Fruit fly (Drosophila melanogaster): ENCODE results near the gene CG13308.

CG13308 gene

dm6 chr3L:8852907-8853306, 44.6 kb downstream of the CG13308 start (continued):
- peak; percentile 20 for TF ChIP-seq Chrac-16 (GFP tag; optimal IDR thresholded peaks at IDR 0.05)
- no peak for TF ChIP-seq CG31388 (GFP tag; optimal IDR thresholded peaks at IDR 0.05)
- TF ChIP-seq bigmax (GFP tag; optimal IDR thresholded peaks at IDR 0.05) = no peak
- TF ChIP-seq CG12744 (GFP tag; optimal IDR thresholded peaks at IDR 0.05) = no peak
- no peak for TF ChIP-seq dm (GFP tag; optimal IDR thresholded peaks at IDR 0.05)
- peak; percentile 40 for TF ChIP-seq gem (tag; optimal IDR thresholded peaks at IDR 0.05)
- TF ChIP-seq CG6654 (GFP tag; optimal IDR thresholded peaks at IDR 0.05) = no peak
- TF ChIP-seq Sry-β (GFP tag; optimal IDR thresholded peaks at IDR 0.05) = no peak
- no peak for TF ChIP-seq dimm (GFP tag; IDR thresholded peaks at IDR 0.05)
- TF ChIP-seq CG16813 (GFP tag; IDR thresholded peaks at IDR 0.05; ENCODE audit: partially characterized antibody) = no peak
- TF ChIP-seq gcm (GFP tag; optimal IDR thresholded peaks at IDR 0.05) = no peak
- TF ChIP-seq CG2129 (GFP tag; IDR thresholded peaks at IDR 0.05; ENCODE audit: partially characterized antibody) = no peak
- TF ChIP-seq Max (GFP tag; optimal IDR thresholded peaks at IDR 0.05) = no peak
- peak in 1 of 2 experiments; percentile 26 for TF ChIP-seq dpn (GFP tag; optimal IDR thresholded peaks at IDR 0.05)
- peak; percentile 15 for TF ChIP-seq Hmr (GFP tag; optimal IDR thresholded peaks at IDR 0.05)
- no peak for TF ChIP-seq tna (GFP tag; IDR thresholded peaks at IDR 0.05; ENCODE audit: partially characterized antibody)
- no peak for TF ChIP-seq crp (GFP tag; optimal IDR thresholded peaks at IDR 0.05)
- TF ChIP-seq CG8765 (GFP tag; IDR thresholded peaks at IDR 0.05) = no peak
- no peak for TF ChIP-seq Side (GFP tag; optimal IDR thresholded peaks at IDR 0.05)
- no peak for TF ChIP-seq C15 (GFP tag; IDR thresholded peaks at IDR 0.05)
- TF ChIP-seq fru (optimal IDR thresholded peaks at IDR 0.05) = no peak
- TF ChIP-seq stwl (tag; optimal IDR thresholded peaks at IDR 0.05) = no peak
- no peak for TF ChIP-seq dmrt11E (tag; optimal IDR thresholded peaks at IDR 0.05)
- peak in 1 of 2 experiments; percentile 32 for TF ChIP-seq Hr51 (GFP tag; optimal IDR thresholded peaks at IDR 0.05)
- TF ChIP-seq CG13123 (GFP tag; optimal IDR thresholded peaks at IDR 0.05) = no peak
- no peak for TF ChIP-seq CG13894 (tag; optimal IDR thresholded peaks at IDR 0.05)
- no peak for TF ChIP-seq Neu2 (GFP tag; optimal IDR thresholded peaks at IDR 0.05; ENCODE audit: borderline replicate concordance)
- no peak for TF ChIP-seq pros (GFP tag; optimal IDR thresholded peaks at IDR 0.05)
- no peak for TF ChIP-seq CG7928 (GFP tag; optimal IDR thresholded peaks at IDR 0.05)
- TF ChIP-seq tio (GFP tag; optimal IDR thresholded peaks at IDR 0.05) = no peak
- TF ChIP-seq CG10366 (GFP tag; IDR thresholded peaks at IDR 0.05) = peak; percentile 48
- peak; percentile 31 for TF ChIP-seq eyg (GFP tag; optimal IDR thresholded peaks at IDR 0.05)
- no peak for TF ChIP-seq bowl (GFP tag; IDR thresholded peaks at IDR 0.05)
- TF ChIP-seq zfh2 (GFP tag; optimal IDR thresholded peaks at IDR 0.05) = peak; percentile 16
- no peak for TF ChIP-seq gsb-n (tag; optimal IDR thresholded peaks at IDR 0.05)
- TF ChIP-seq D19A (tag; optimal IDR thresholded peaks at IDR 0.05) = no peak
- no peak for TF ChIP-seq Bdp1 (GFP tag; optimal IDR thresholded peaks at IDR 0.05)
- TF ChIP-seq dati (GFP tag; IDR thresholded peaks at IDR 0.05) = no peak
- no peak for TF ChIP-seq scrt (GFP tag; optimal IDR thresholded peaks at IDR 0.05)
- TF ChIP-seq CG9727 (GFP tag; optimal IDR thresholded peaks at IDR 0.05) = no peak
- no peak for TF ChIP-seq GATAe (GFP tag; conservative IDR thresholded peaks at IDR 0.05)
- TF ChIP-seq Hand (GFP tag; optimal IDR thresholded peaks at IDR 0.05) = no peak
- no peak for TF ChIP-seq CG12219 (GFP tag; optimal IDR thresholded peaks at IDR 0.05)
- 0 out of 2 replicates have a peak, but pooled peaks have one; percentile 30 for TF ChIP-seq Rx (GFP tag; IDR thresholded peaks at IDR 0.05)
- peak; percentile 9 for TF ChIP-seq lilli (GFP tag; optimal IDR thresholded peaks at IDR 0.05)
- no peak for TF ChIP-seq Mrtf (GFP tag; IDR thresholded peaks at IDR 0.05)
- peak in 1 of 2 experiments; percentile 2 for TF ChIP-seq bsh (GFP tag; optimal IDR thresholded peaks at IDR 0.05)
- TF ChIP-seq aop (GFP tag; IDR thresholded peaks at IDR 0.05) = no peak
- TF ChIP-seq Ssrp (tag; optimal IDR thresholded peaks at IDR 0.05) = peak; percentile 12
- no peak for TF ChIP-seq CG12236 (GFP tag; optimal IDR thresholded peaks at IDR 0.05)
- TF ChIP-seq CoRest (tag; optimal IDR thresholded peaks at IDR 0.05) = peak; percentile 12
